Fruit fly (Drosophila melanogaster): ENCODE results near the gene dpr19.
A peak's percentile ranks its signal among the peaks of the same experiment; 100 is the strongest.

The dpr19 gene

dm6 chr2L:10342471-10342870, 33.5 kb upstream of the dpr19 start, which contains the start of gene Sps2 (continued):
- peak; percentile 78 for TF ChIP-seq Doc3 (GFP tag; IDR thresholded peaks at IDR 0.05; ENCODE audit: partially characterized antibody)
- TF ChIP-seq ATbp (GFP tag; optimal IDR thresholded peaks at IDR 0.05), result no peak
- TF ChIP-seq CG10274 (GFP tag; optimal IDR thresholded peaks at IDR 0.05), result no peak
- peak; percentile 18 for TF ChIP-seq Dp (GFP tag; optimal IDR thresholded peaks at IDR 0.05)
- TF ChIP-seq pita (GFP tag; optimal IDR thresholded peaks at IDR 0.05), result no peak
- peak; percentile 94 for TF ChIP-seq grn (GFP tag; optimal IDR thresholded peaks at IDR 0.05)
- TF ChIP-seq CG9817 (tag; optimal IDR thresholded peaks at IDR 0.05), result no peak
- no peak for TF ChIP-seq tio (GFP tag; optimal IDR thresholded peaks at IDR 0.05)
- TF ChIP-seq lilli (GFP tag; optimal IDR thresholded peaks at IDR 0.05), result peak; percentile 18
- no peak for TF ChIP-seq Dip3 (GFP tag; optimal IDR thresholded peaks at IDR 0.05)
- no peak for TF ChIP-seq ase (GFP tag; IDR thresholded peaks at IDR 0.05)
- peak; percentile 37; the same call in 1 of the 2 replicates for TF ChIP-seq CG32532 (GFP tag; IDR thresholded peaks at IDR 0.05)
- TF ChIP-seq CG13287 (GFP tag; IDR thresholded peaks at IDR 0.05; ENCODE audit: partially characterized antibody), result peak; percentile 85
- no peak for TF ChIP-seq CG1233 (GFP tag; optimal IDR thresholded peaks at IDR 0.05)
- TF ChIP-seq MESR4 (GFP tag; optimal IDR thresholded peaks at IDR 0.05), result peak; percentile 10
- no peak for TF ChIP-seq Sox100B (GFP tag; optimal IDR thresholded peaks at IDR 0.05)
- no peak for TF ChIP-seq btn (GFP tag; optimal IDR thresholded peaks at IDR 0.05)
- peak; percentile 25 for TF ChIP-seq Nf-YC (tag; optimal IDR thresholded peaks at IDR 0.05)
- no peak for TF ChIP-seq CG12236 (GFP tag; optimal IDR thresholded peaks at IDR 0.05)
- peak; percentile 52; the same call in 1 of the 3 replicates for TF ChIP-seq CG7963 (GFP tag; IDR thresholded peaks at IDR 0.05; ENCODE audit: partially characterized antibody)
- peak; percentile 82 to 96 for TF ChIP-seq crp (GFP tag; optimal IDR thresholded peaks at IDR 0.05)
- peak; percentile 59; the same call in 1 of the 2 replicates for TF ChIP-seq Bgb (GFP tag; IDR thresholded peaks at IDR 0.05; ENCODE audit: partially characterized antibody)
- no peak for TF ChIP-seq ttk (GFP tag; IDR thresholded peaks at IDR 0.05)
- TF ChIP-seq CG12155 (GFP tag; optimal IDR thresholded peaks at IDR 0.05), result no peak
- TF ChIP-seq Med (GFP tag), result peak; percentile 81
- no peak for TF ChIP-seq Hey (tag; optimal IDR thresholded peaks at IDR 0.05)
- TF ChIP-seq CG15696 (tag; optimal IDR thresholded peaks at IDR 0.05), result no peak
- TF ChIP-seq vvl (GFP tag; IDR thresholded peaks at IDR 0.05), result peak; percentile 35
- no peak for TF ChIP-seq HLH54F (GFP tag; optimal IDR thresholded peaks at IDR 0.05)
- TF ChIP-seq CG31441 (GFP tag; IDR thresholded peaks at IDR 0.05), result 0 out of 2 replicates have a peak, but pooled peaks have one; percentile 9
- peak; percentile 23 for TF ChIP-seq HmgZ (tag; optimal IDR thresholded peaks at IDR 0.05)
- TF ChIP-seq CG8290 (GFP tag; optimal IDR thresholded peaks at IDR 0.05), result peak; percentile 48
- TF ChIP-seq CG8290 (tag; optimal IDR thresholded peaks at IDR 0.05), result peak in 1 of 2 experiments; percentile 53
- TF ChIP-seq CG9437 (GFP tag; optimal IDR thresholded peaks at IDR 0.05), result no peak
- no peak for TF ChIP-seq CG1529 (GFP tag; optimal IDR thresholded peaks at IDR 0.05)
- TF ChIP-seq gt (GFP tag; IDR thresholded peaks at IDR 0.05), result no peak
- TF ChIP-seq Dek (tag; optimal IDR thresholded peaks at IDR 0.05), result peak; percentile 17
- no peak for TF ChIP-seq CG10654 (GFP tag; optimal IDR thresholded peaks at IDR 0.05)
- TF ChIP-seq gem (tag; optimal IDR thresholded peaks at IDR 0.05), result peak; percentile 33
- TF ChIP-seq CG6765 (GFP tag; optimal IDR thresholded peaks at IDR 0.05), result no peak
- TF ChIP-seq ssp (GFP tag; IDR thresholded peaks at IDR 0.05), result peak; percentile 17; the same call in 1 of the 2 replicates
- TF ChIP-seq CG17829 (tag; optimal IDR thresholded peaks at IDR 0.05), result peak; percentile 42
- no peak for TF ChIP-seq CG8944 (GFP tag; optimal IDR thresholded peaks at IDR 0.05)
- TF ChIP-seq GATAe (GFP tag; conservative IDR thresholded peaks at IDR 0.05), result peak; percentile 27; the same call in 1 of the 2 replicates
- TF ChIP-seq CG12219 (GFP tag; optimal IDR thresholded peaks at IDR 0.05), result no peak
- TF ChIP-seq H2.0 (GFP tag; IDR thresholded peaks at IDR 0.05), result no peak
- peak; percentile 80 for TF ChIP-seq CG34224 (GFP tag; IDR thresholded peaks at IDR 0.05; ENCODE audit: partially characterized antibody)
- TF ChIP-seq Hr51 (GFP tag; optimal IDR thresholded peaks at IDR 0.05), result no peak
- TF ChIP-seq ara (GFP tag; IDR thresholded peaks at IDR 0.05), result no peak
- TF ChIP-seq B-H1 (GFP tag; IDR thresholded peaks at IDR 0.05), result no peak
- TF ChIP-seq CG8359 (GFP tag; optimal IDR thresholded peaks at IDR 0.05; ENCODE audit: borderline replicate concordance), result no peak
